Worm (Caenorhabditis elegans) whole organism, L4/young adult: Measurements from ENCODE around the gene fipr-25.

Source experiments
- W03F9.2 ChIP-seq: fragments of 150-350 bp; optimal IDR thresholded peaks from 2 replicates; lab custom pipeline; 2014; ENCODE audit warnings: missing biosample characterization, missing genetic modification characterization
- dao-5 ChIP-seq: sonication (generic microtip); optimal IDR thresholded peaks from 2 replicates; lab custom pipeline; 2016; ENCODE audit warnings: missing genotype, missing genetic modification characterization, moderate library complexity, missing compliant biosample characterization
- him-1 ChIP-seq: sonication (generic microtip); optimal IDR thresholded peaks from 2 replicates; lab custom pipeline; 2016; ENCODE audit warnings: missing genotype, missing genetic modification reagents, missing genetic modification characterization, missing compliant biosample characterization

DNA sequence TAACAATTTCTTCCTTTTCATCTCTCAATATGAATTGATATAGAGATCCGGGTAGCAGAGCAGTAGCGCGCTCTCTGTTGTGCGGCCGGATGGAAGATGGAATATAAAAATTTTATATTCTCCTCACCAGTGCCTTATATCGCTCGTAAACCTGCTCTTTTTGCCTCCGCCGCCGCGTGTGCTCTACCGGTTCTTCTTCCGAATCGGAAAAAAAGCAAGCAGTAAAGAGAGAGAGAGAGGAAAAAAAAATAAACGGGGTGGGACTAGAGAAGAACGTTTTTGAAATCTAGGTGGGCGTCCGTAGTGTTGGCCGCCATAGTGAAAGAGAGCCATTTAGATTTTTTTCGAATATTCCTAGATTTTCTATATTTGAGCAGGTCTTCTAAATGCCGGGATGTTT lies 19.2 kb upstream of the fipr-25 start, which contains the start of gene glb-25:
- no peak for TF ChIP-seq him-1 (tag; lab: Kevin White, UChicago)
- no peak for TF ChIP-seq W03F9.2 (tag; lab: Kevin White, UChicago)
- TF ChIP-seq dao-5 (tag; lab: Kevin White, UChicago): no peak
